Fruit fly (Drosophila melanogaster) Kc167 (cell line): Measurements from ENCODE around the gene CG46387.

Source experiments
- Myc ChIP-seq: fragments of >200 bp; optimal IDR thresholded peaks from 2 replicates; lab custom pipeline; 2017; ENCODE audit warnings: missing external identifiers
- Sin3A ChIP-seq: fragments of >200 bp; optimal IDR thresholded peaks from 2 replicates; lab custom pipeline; 2018; ENCODE audit warnings: missing external identifiers
- h ChIP-seq: fragments of >200 bp; optimal IDR thresholded peaks from 3 replicates; lab custom pipeline; 2018; ENCODE audit warnings: missing external identifiers
- insv ChIP-seq: fragments of >200 bp; optimal IDR thresholded peaks from 3 replicates; lab custom pipeline; 2018; ENCODE audit warnings: missing external identifiers
- psq ChIP-seq: fragments of >200 bp; optimal IDR thresholded peaks from 2 replicates; lab custom pipeline; 2017; ENCODE audit warnings: missing external identifiers
- ttk ChIP-seq: sonication (Bioruptor generic); optimal IDR thresholded peaks from 2 replicates; lab custom pipeline; 2017; ENCODE audit warnings: missing external identifiers

CG46387 gene

DNA sequence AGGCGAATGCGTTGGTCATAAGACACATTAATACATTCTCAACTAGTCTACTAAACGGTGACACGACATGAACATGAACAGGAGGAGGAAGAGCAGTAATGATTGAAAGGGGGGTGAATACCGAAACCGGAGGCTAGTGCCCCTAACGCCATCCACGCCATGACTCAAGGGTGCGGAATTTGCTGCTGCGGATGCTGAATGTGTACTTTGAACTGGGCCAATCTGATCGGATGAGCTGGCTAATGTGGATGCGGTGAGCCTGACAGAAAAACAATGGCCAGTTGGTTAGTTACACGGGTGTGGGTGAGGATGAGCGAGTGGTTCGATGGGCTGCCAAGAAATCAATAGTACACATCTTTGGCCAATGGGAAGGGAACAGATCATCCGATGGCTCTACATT is 34.8 kb upstream of the CG46387 start:
- TF ChIP-seq h (lab: Kevin White, UChicago): no peak
- TF ChIP-seq psq: no peak
- TF ChIP-seq insv (lab: Kevin White, UChicago): no peak
- TF ChIP-seq Sin3A: no peak
- no peak for TF ChIP-seq ttk (lab: Kevin White, UChicago)
- TF ChIP-seq Myc (lab: Kevin White, UChicago): no peak

- TF ChIP-seq ttk (lab: Kevin White, UChicago): no peak
- no peak for TF ChIP-seq Myc (lab: Kevin White, UChicago)
- no peak for TF ChIP-seq Sin3A
- TF ChIP-seq insv (lab: Kevin White, UChicago): no peak
- TF ChIP-seq psq: no peak
- no peak for TF ChIP-seq h (lab: Kevin White, UChicago)
Observed at dm6 chr3L:9864275-9865052, 34.0 kb upstream of the CG46387 start, which contains the start of the genes iPLA2-VIA and Ciz1. Gene iPLA2-VIA (minus strand): TSS chr3L:9864349. Gene Ciz1 (plus strand): TSS chr3L:9864639.

dm6 chr3L:9865053-9865442 is 33.4 kb upstream of the CG46387 start:
- TF ChIP-seq Myc (lab: Kevin White, UChicago) (no peak), Sin3A (no peak), psq (no peak), h (lab: Kevin White, UChicago) (no peak), insv (lab: Kevin White, UChicago) (no peak), ttk (lab: Kevin White, UChicago) (no peak)

dm6 chr3L:9872035-9872434 is 26.4 kb upstream of the CG46387 start:
- TF ChIP-seq insv (lab: Kevin White, UChicago) (no peak), Sin3A (no peak), psq (no peak), Myc (lab: Kevin White, UChicago) (no peak), ttk (lab: Kevin White, UChicago) (no peak), h (lab: Kevin White, UChicago) (no peak)

dm6 chr3L:9878685-9879084 is 19.7 kb upstream of the CG46387 start, which contains the start of gene CG34382:
Gene CG34382 (plus strand): TSS chr3L:9878985.
- no peak for TF ChIP-seq ttk (lab: Kevin White, UChicago)
- no peak for TF ChIP-seq Sin3A
- no peak for TF ChIP-seq insv (lab: Kevin White, UChicago)
- TF ChIP-seq psq: no peak
- no peak for TF ChIP-seq h (lab: Kevin White, UChicago)
- no peak for TF ChIP-seq Myc (lab: Kevin White, UChicago)

dm6 chr3L:9888630-9889130 is 9.7 kb upstream of the CG46387 start, which contains the start of the genes Taf2 and CalpB:
Gene Taf2 (minus strand): TSS chr3L:9888683.
Gene CalpB (plus strand): TSS chr3L:9888762.
- no peak for TF ChIP-seq Myc (lab: Kevin White, UChicago)
- TF ChIP-seq psq: no peak

DNA sequence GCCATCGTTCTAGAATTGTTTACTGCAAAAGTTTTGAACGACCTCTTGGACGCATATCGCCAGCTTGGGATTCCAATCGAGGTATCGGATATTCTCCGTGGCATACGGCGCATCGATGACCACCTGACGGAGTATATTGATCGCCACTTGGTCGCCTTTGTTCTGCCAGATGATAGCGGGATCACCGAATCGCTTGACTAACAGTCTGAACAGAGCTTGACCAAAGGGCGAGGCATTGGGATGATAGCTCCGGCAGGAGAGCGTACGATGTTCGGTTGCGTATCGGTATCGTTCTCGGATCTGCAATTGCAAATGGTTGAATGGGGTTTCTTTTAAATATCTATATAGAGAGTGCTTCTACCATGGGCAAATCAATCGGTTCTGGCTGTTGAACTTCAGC is 4.4 kb upstream of the CG46387 start:
- no peak for TF ChIP-seq h (lab: Kevin White, UChicago)
- TF ChIP-seq ttk (lab: Kevin White, UChicago): no peak
- TF ChIP-seq insv (lab: Kevin White, UChicago): no peak
- TF ChIP-seq psq: no peak
- TF ChIP-seq Sin3A: no peak
- no peak for TF ChIP-seq Myc (lab: Kevin White, UChicago)

DNA sequence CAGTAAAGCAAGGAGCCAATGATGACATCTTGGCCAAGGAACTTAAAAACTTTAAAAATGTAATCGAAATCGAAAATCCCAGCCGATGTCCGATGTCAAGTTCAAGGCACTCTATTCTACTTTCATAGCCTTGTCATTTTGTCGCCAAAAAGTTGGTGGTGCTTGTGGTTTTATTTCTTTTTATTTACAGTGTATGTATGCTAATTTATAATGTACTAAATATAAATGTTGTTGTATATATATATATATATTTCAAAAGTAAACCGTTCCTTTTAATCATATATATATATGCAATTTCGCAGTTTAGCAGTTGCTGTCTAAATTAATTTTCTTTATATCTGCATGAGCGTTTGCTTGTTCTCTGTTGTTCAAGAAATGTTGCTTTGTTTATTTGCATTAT is 3.8 kb upstream of the CG46387 start, which contains the start of the genes CG6709 and Hez:
Gene CG6709, minus strand, starts transcription at position 101 of the 400 bp plus-strand sequence.
Gene Hez, minus strand, starts transcription at position 101 of the 400 bp plus-strand sequence.
- TF ChIP-seq Myc (lab: Kevin White, UChicago): no peak
- no peak for TF ChIP-seq psq
- TF ChIP-seq insv (lab: Kevin White, UChicago): no peak
- no peak for TF ChIP-seq Sin3A

DNA sequence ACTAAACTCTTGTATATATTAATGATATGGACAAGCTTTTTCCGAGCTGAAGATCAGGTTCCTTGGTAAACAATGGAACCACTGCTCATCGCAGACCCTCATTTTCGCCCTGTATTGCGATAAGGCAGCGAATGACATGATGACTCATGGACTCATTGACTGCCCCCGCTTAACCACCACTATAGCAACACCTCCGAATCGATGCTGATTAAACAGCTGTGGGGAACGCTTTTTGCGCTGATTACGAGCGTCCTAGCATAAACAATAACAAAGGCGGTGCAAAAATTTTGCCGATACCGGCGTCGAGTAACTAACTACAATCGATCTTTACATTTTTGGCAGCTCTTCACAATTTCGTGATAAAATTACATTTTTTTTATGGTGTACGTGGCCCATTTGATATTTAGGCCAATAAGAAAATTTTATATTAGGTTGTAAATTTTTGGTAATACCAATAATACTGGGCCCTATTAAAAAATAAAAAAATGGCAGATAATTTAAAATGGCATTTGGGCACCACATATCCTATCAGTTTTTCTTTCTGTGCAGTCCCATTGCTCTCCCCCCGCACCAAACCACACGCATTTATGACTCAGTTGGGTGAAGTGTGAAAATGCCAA is 1.2 kb upstream of the CG46387 start:
- TF ChIP-seq h (lab: Kevin White, UChicago) (no peak), Myc (lab: Kevin White, UChicago) (no peak), ttk (lab: Kevin White, UChicago) (no peak), psq (no peak)

DNA sequence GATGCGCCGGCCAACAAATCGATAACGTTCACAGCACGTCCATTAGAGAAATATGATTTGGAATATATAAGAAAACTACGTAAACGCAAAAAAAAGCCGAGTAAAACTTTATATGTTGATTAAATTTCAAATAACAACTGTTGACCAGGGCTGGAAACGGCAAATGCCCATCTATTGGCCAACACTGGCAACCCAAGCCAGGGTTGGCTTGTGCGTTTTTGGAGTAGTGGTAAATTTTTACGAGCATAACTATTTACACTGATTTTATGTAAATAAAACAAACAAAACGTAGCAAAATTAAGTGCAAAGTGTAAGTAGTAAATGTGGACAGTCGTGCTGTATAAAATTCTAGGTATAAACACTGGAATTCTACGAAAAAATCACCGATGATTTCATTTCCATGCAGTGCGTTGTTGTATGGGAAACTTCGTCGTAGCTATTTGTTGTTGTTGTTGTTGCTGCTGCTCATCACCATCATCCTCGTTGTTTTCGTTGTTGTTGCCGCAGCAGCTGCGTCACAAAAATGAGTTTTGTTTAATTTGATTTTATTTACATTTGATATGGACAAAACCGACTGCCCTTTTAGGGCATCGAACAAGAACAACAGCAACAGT is 727 bp downstream of the CG46387 start, which contains the start of gene nudE:
Gene nudE, plus strand, starts transcription at position 196 of the 614 bp plus-strand sequence.
- TF ChIP-seq insv (lab: Kevin White, UChicago) (no peak), Sin3A (no peak)

DNA sequence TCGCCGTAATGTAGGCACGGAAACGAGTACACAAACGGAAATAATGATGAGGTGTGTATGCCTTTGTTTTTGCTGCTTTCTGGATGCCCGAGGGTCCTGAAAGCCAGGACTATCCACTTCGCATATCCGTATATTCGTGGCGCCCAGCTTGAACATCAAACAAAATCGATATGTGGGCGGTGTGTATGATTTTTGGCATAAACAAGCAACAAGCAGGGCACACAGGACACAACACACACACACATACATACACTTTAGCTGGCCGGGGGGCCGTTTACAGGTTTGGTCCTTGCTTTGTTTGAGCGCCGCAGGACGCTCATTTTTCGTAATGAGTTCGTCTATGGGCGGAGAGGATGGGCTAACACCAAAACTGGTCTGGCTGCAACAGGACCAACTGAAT is 6.6 kb downstream of the CG46387 start:
- no peak for TF ChIP-seq psq
- TF ChIP-seq h (lab: Kevin White, UChicago): no peak
- TF ChIP-seq Sin3A: no peak
- TF ChIP-seq Myc (lab: Kevin White, UChicago): no peak

dm6 chr3L:9907719-9908170 is 9.3 kb downstream of the CG46387 start, which contains the start of gene bma:
Gene bma (plus strand): TSS chr3L:9908120.
- TF ChIP-seq psq: no peak
- no peak for TF ChIP-seq h (lab: Kevin White, UChicago)
- no peak for TF ChIP-seq Sin3A
- no peak for TF ChIP-seq insv (lab: Kevin White, UChicago)
- TF ChIP-seq ttk (lab: Kevin White, UChicago): no peak
- no peak for TF ChIP-seq Myc (lab: Kevin White, UChicago)
